Worm (Caenorhabditis elegans) whole organism, L3 larva: ENCODE measurements around the gene F07G6.5.
"Not testable (repeated sequence)": the region's sequence is repeated elsewhere in the genome, so short reads cannot be mapped to it uniquely, and the experiment has no call there.

Experiments
- R02D3.7 ChIP-seq: fragments of 150-350 bp; optimal IDR thresholded peaks from 2 replicates; lab custom pipeline; 2014; ENCODE audit warnings: missing biosample characterization, missing genetic modification characterization
- ama-1 ChIP-seq: fragments of 150-350 bp; optimal IDR thresholded peaks from 2 replicates; lab custom pipeline; 2018
- jun-1 ChIP-seq: fragments of 150-350 bp; optimal IDR thresholded peaks from 2 replicates; lab custom pipeline; 2014; ENCODE audit warnings: missing biosample characterization, missing genetic modification reagents, missing genetic modification characterization
- nhr-23 ChIP-seq: fragments of 150-350 bp; optimal IDR thresholded peaks from 2 replicates; lab custom pipeline; 2014; ENCODE audit warnings: missing biosample characterization, missing genetic modification reagents, missing genetic modification characterization
- nhr-28 ChIP-seq: fragments of 150-350 bp; optimal IDR thresholded peaks from 2 replicates; lab custom pipeline; 2014; ENCODE audit warnings: missing biosample characterization, missing genetic modification characterization
- snpc-4 ChIP-seq: fragments of 150-350 bp; optimal IDR thresholded peaks from 2 replicates; lab custom pipeline; 2014; ENCODE audit warnings: missing biosample characterization, missing genetic modification characterization
- unc-39 ChIP-seq: sonication (generic microtip); optimal IDR thresholded peaks from 4 replicates; lab custom pipeline; 2017; ENCODE audit warnings: missing biosample characterization, missing genetic modification characterization
- zag-1 ChIP-seq: fragments of 150-350 bp; optimal IDR thresholded peaks from 2 replicates; lab custom pipeline; 2014; ENCODE audit warnings: missing biosample characterization, missing genetic modification characterization
- ztf-11 ChIP-seq: fragments of 150-350 bp; optimal IDR thresholded peaks from 2 replicates; lab custom pipeline; 2014; ENCODE audit warnings: missing biosample characterization, missing genetic modification characterization

- TF ChIP-seq nhr-28 (tag; lab: Kevin White, UChicago); nhr-23 (tag; lab: Kevin White, UChicago); ama-1 (lab: Kevin White, UChicago); unc-39 (tag; lab: Kevin White, UChicago); snpc-4 (tag; lab: Kevin White, UChicago); zag-1 (tag; lab: Kevin White, UChicago); R02D3.7 (tag; lab: Kevin White, UChicago); ztf-11 (tag; lab: Kevin White, UChicago); jun-1 (tag; lab: Kevin White, UChicago): not testable (repeated sequence)
These were observed 19.4 kb downstream of the F07G6.5 start, which contains the start of gene C36C9.11 for ce11 chrX:1687079-1687478.
